Worm (Caenorhabditis elegans): ENCODE measurements around the gene T25G12.11.

T25G12.11 gene

DNA sequence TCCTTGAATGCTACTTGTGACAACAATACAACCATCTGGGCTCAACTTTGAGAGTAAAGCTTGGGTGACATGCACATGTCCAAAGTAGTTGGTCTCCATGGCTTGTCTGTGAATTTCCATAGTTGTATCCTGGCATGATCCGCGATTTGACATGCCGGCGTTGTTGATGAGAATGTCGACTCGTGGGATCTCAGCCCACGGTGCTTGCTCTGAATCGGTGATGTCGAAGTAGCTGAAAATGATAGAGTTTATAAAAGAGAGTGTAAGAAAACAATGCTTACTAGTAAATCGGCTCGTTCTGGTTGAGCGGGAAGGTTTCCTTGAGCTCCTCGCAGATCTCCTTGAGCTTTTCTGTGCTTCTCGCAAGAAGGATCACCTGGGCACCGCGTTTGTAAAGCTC, 2.4 kb downstream of the T25G12.11 start:
- TF ChIP-seq set-16 (GFP tag; IDR thresholded peaks at IDR 0.05) (no peak), ZK337.2 (GFP tag; IDR thresholded peaks at IDR 0.05) (no peak), aha-1 (tag) (peak; percentile 99)

DNA sequence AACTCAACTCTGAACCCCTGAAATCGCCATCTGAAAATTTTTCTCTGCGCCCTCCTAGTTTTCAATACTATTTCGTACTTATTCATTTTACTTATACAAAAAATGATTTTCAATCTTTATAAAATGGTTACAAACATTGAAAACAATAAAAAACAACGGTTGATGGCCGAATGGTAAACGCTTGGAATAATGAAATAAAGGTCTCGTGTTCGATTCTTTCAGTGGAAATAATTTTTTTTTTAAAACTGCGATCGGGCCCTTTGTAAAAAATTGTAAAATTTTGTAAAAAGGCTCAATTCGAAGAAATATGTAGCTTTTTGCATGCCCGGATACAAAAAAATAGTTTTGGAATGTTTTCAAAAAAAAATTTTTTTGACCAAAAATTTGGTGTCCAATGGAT, 4.1 kb downstream of the T25G12.11 start:
- TF ChIP-seq lin-38 (GFP tag; IDR thresholded peaks at IDR 0.05): peak; percentile 27; the same call in 1 of the 2 replicates

DNA sequence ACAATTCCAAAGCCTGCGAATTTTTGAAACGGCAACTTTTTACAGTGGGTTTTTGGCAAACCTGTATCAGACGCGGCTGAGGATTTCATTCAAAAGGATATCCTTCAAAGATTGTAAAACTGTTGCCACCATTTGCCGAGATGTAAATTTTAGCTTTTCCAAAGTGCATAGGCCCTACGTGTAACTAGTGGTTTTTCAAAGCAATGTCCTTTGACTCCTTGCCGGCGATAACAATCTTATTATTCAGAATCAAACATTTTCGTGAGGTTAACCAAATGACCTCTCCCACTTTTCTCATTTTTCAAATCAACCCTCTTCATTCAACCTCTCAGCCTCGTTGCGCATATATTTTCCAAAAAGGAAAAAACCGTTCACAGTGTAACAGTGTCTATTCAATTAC, 6.0 kb downstream of the T25G12.11 start, which contains the start of gene T25G12.3:
TSS of gene T25G12.3 (plus strand) at position 301 of the 400 bp plus-strand sequence.
- TF ChIP-seq tra-1 (GFP tag; IDR thresholded peaks at IDR 0.05) (no peak), zfp-3 (GFP tag; conservative IDR thresholded peaks at IDR 0.05) (no peak), egl-27 (tag; optimal IDR thresholded peaks at IDR 0.05) (no peak), hmg-1.1 (GFP tag; IDR thresholded peaks at IDR 0.05) (no peak), duxl-1 (tag; optimal IDR thresholded peaks at IDR 0.05; ENCODE audit: poor library complexity) (no peak), Y48G9A.11 (GFP tag; IDR thresholded peaks at IDR 0.05) (no peak), nhr-42 (GFP tag; IDR thresholded peaks at IDR 0.05) (no peak), unc-130 (GFP tag; optimal IDR thresholded peaks at IDR 0.05) (no peak), daf-8 (GFP tag; IDR thresholded peaks at IDR 0.05) (no peak), daf-19 (GFP tag; conservative IDR thresholded peaks at IDR 0.05) (no peak), zag-1 (tag; optimal IDR thresholded peaks at IDR 0.05) (no peak), ztf-11 (tag; optimal IDR thresholded peaks at IDR 0.05) (no peak), aly-2 (tag; optimal IDR thresholded peaks at IDR 0.05) (no peak), fkh-10 (GFP tag; optimal IDR thresholded peaks at IDR 0.05) (no peak), lir-3 (tag; optimal IDR thresholded peaks at IDR 0.05) (no peak), nhr-76 (tag; optimal IDR thresholded peaks at IDR 0.05) (no peak), skn-1 (tag; optimal IDR thresholded peaks at IDR 0.05) (no peak), dve-1 (tag; optimal IDR thresholded peaks at IDR 0.05; ENCODE audit: insufficient read depth) (no peak), mes-2 (tag; optimal IDR thresholded peaks at IDR 0.05; ENCODE audit: poor library complexity, severe bottlenecking) (no peak), lin-29 (GFP tag; IDR thresholded peaks at IDR 0.05) (no peak)

DNA sequence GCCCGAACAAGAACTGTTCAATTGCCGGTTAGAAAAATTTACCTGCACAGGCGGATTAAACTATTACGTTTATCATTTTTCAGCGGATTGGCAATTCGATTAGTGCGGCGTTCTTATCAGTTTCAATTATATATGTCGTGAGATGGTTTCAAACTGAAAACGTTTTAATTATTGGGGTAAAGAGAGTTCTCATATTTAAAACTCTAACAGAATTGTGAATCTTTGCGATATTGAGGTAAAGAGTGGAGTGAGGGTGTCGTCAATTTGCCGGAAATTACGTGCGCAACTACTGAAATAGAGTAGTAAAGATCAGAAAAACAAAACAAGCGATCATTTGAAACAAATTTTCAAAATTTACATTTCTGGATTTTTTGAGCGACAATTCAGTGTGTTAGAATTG, 7.2 kb downstream of the T25G12.11 start, which contains the start of gene T25G12.6:
TSS of gene T25G12.6 (minus strand) at position 101 of the 400 bp plus-strand sequence.
- no peak for TF ChIP-seq nhr-28 (tag; optimal IDR thresholded peaks at IDR 0.05)
- TF ChIP-seq fkh-10 (GFP tag; optimal IDR thresholded peaks at IDR 0.05): no peak
- peak; percentile 0 for TF ChIP-seq aha-1 (tag)

DNA sequence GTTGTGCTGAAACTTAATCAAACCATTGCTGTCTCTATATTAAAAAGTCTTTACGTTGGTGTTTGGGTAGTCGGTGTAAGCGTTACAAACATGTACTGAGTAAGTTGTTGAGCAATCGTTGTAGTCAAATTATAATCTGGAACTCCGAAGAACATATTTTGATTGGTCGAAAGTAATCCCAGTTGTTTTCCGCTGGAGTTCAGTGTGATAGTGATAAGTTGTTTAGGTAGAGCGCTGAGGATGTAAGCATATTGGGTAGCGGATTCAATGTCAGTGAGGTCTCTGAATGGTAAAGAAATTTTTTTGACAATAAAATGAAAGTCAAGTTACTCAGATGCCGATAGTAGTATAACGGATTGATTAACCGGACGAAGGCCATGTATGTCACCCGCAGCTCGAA, 10.0 kb downstream of the T25G12.11 start:
- TF ChIP-seq aha-1 (tag): peak; percentile 6
- TF ChIP-seq lin-29 (GFP tag; IDR thresholded peaks at IDR 0.05): no peak
- peak in 1 of 2 experiments; percentile 97 for TF ChIP-seq unc-62 (GFP tag; optimal IDR thresholded peaks at IDR 0.05 in 1 of 2)
- no peak for TF ChIP-seq unc-62 (tag; optimal IDR thresholded peaks at IDR 0.05)

DNA sequence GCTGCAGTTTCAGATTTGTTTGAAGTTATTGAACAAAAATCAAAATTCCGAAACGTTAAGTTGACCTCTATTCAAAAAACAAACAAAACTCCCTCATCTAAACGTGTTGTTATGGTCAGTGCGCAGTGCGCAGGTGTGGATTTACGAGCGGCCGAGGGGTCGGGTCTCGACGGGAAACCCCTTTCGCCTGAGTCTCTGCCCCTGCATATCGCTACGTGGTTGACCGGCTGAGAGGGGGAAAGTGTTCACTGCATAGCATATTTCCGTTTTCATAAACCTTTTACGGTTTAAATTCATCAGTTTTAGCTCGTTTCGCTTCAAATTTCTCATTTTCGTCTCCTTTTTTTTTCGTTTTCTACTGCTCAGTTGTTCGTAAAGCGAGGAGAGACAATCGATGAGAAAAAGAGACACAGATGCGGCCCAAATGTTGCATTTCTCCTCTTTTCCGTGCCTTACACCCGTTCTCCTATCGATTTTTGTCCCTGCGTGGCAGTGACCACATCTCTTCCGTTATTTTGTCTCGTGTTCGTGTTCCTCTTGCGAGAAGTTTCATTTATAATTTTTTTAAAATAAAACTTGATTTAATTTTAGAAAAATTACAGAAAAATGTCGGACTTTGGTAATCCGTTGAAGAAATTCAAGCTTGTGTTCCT, 15.3 kb downstream of the T25G12.11 start, which contains the start of gene rab-6.2:
TSS of gene rab-6.2 (plus strand) at position 603 of the 653 bp plus-strand sequence.
- TF ChIP-seq spr-3 (GFP tag; optimal IDR thresholded peaks at IDR 0.05) (no peak), lim-7 (GFP tag; IDR thresholded peaks at IDR 0.05) (no peak), php-3 (GFP tag; IDR thresholded peaks at IDR 0.05) (no peak), saeg-2 (GFP tag; IDR thresholded peaks at IDR 0.05) (no peak), dmd-9 (GFP tag; IDR thresholded peaks at IDR 0.05) (no peak), mes-2 (tag; optimal IDR thresholded peaks at IDR 0.05; ENCODE audit: poor library complexity, severe bottlenecking) (peak; percentile 48), nhr-10 (tag; optimal IDR thresholded peaks at IDR 0.05) (no peak), ceh-32 (tag; optimal IDR thresholded peaks at IDR 0.05; ENCODE audit: poor library complexity) (no peak), hlh-11 (tag; optimal IDR thresholded peaks at IDR 0.05) (peak; percentile 24), pha-4 (GFP tag; IDR thresholded peaks at IDR 0.05) (no peak), pha-4 (tag; optimal IDR thresholded peaks at IDR 0.05) (no peak), mxl-3 (GFP tag; optimal IDR thresholded peaks at IDR 0.05) (peak; percentile 17), ama-1 (optimal IDR thresholded peaks at IDR 0.05) (no peak), F26F4.8 (GFP tag; conservative IDR thresholded peaks at IDR 0.05) (no peak), nhr-48 (tag; optimal IDR thresholded peaks at IDR 0.05) (no peak), unc-39 (tag; optimal IDR thresholded peaks at IDR 0.05) (no peak), pqm-1 (tag; optimal IDR thresholded peaks at IDR 0.05) (no peak), fos-1 (tag; optimal IDR thresholded peaks at IDR 0.05) (no peak)

All from whole organism, L4 larva.